Fruit fly (Drosophila melanogaster) whole organism, embryonic: ENCODE measurements around the gene CG31275.

Experiments used
- Asciz ChIP-seq: fragments of 200-800 bp; sonication (Bioruptor generic); optimal IDR thresholded peaks from 2 replicates; lab custom pipeline; 2017; ENCODE audit warnings: missing biosample characterization, mild to moderate bottlenecking, missing genetic modification characterization, missing genetic modification reagents
- CG10147 ChIP-seq: fragments of 200-800 bp; sonication (Bioruptor generic); optimal IDR thresholded peaks from 2 replicates; lab custom pipeline; 2019; ENCODE audit warnings: missing biosample characterization, mild to moderate bottlenecking, missing genetic modification characterization, moderate library complexity
- CG10431 ChIP-seq: fragments of 200-800 bp; sonication (Bioruptor generic); optimal IDR thresholded peaks from 3 replicates; lab custom pipeline; 2018; ENCODE audit warnings: missing biosample characterization, mild to moderate bottlenecking, missing genetic modification characterization
- CG10543 ChIP-seq: fragments of 200-800 bp; sonication (Bioruptor generic); optimal IDR thresholded peaks from 3 replicates; lab custom pipeline; 2017; ENCODE audit warnings: missing biosample characterization, mild to moderate bottlenecking, missing genetic modification characterization, moderate library complexity
- CG10959 ChIP-seq: fragments of 200-800 bp; sonication (Bioruptor generic); IDR thresholded peaks from 2 replicates; pipeline ENCODE4 v1.3.6; 2022; ENCODE audit warnings: missing biosample characterization, missing genetic modification characterization
- CG11093 ChIP-seq: fragments of 200-800 bp; sonication (Bioruptor generic); IDR thresholded peaks from 3 replicates; pipeline ENCODE4 v1.3.6; 2022; ENCODE audit warnings: missing biosample characterization, missing genetic modification characterization
- CG1233 ChIP-seq: fragments of 200-800 bp; sonication (Bioruptor generic); optimal IDR thresholded peaks from 4 replicates; lab custom pipeline; 2018; ENCODE audit warnings: missing biosample characterization, mild to moderate bottlenecking, missing genetic modification characterization
- CG14710 ChIP-seq: fragments of 200-800 bp; sonication (Bioruptor generic); optimal IDR thresholded peaks from 3 replicates; lab custom pipeline; 2019; ENCODE audit warnings: missing biosample characterization, mild to moderate bottlenecking, missing genetic modification characterization, moderate library complexity
- CG17385 ChIP-seq: fragments of 200-800 bp; sonication (Bioruptor generic); optimal IDR thresholded peaks from 3 replicates; lab custom pipeline; 2018; ENCODE audit warnings: missing biosample characterization, mild to moderate bottlenecking, missing genetic modification characterization
- CG17568 ChIP-seq: fragments of 200-800 bp; sonication (Bioruptor generic); optimal IDR thresholded peaks from 2 replicates; lab custom pipeline; 2018; ENCODE audit warnings: missing biosample characterization, mild to moderate bottlenecking, missing genetic modification characterization, moderate library complexity
- CG17829 ChIP-seq: fragments of 200-800 bp; optimal IDR thresholded peaks from 2 replicates; lab custom pipeline; 2019; ENCODE audit warnings: missing biosample characterization, mild to moderate bottlenecking, missing genetic modification characterization, moderate library complexity
- CG18262 ChIP-seq: fragments of 200-800 bp; optimal IDR thresholded peaks from 3 replicates; lab custom pipeline; 2019; ENCODE audit warnings: missing biosample characterization, mild to moderate bottlenecking, missing genetic modification characterization, moderate library complexity
- CG18599 ChIP-seq: fragments of 200-800 bp; sonication (Bioruptor generic); optimal IDR thresholded peaks from 3 replicates; lab custom pipeline; 2017; ENCODE audit warnings: missing biosample characterization, missing genetic modification characterization, mild to moderate bottlenecking, moderate library complexity, missing genetic modification reagents
- CG2678 ChIP-seq: fragments of 200-800 bp; sonication (Bioruptor generic); optimal IDR thresholded peaks from 3 replicates; lab custom pipeline; 2019; ENCODE audit warnings: missing biosample characterization, mild to moderate bottlenecking, missing genetic modification characterization, moderate library complexity
- CG30431 ChIP-seq: fragments of 200-800 bp; sonication (Bioruptor generic); optimal IDR thresholded peaks from 2 replicates; lab custom pipeline; 2017; ENCODE audit warnings: missing biosample characterization, missing genetic modification characterization
- CG32767 ChIP-seq: fragments of 200-800 bp; sonication (Bioruptor generic); IDR thresholded peaks from 2 replicates; pipeline ENCODE4 v1.3.6; 2022; ENCODE audit warnings: missing biosample characterization, missing genetic modification characterization
- CG3281 ChIP-seq: fragments of 200-800 bp; sonication (Bioruptor generic); optimal IDR thresholded peaks from 3 replicates; lab custom pipeline; 2017; ENCODE audit warnings: missing biosample characterization, mild to moderate bottlenecking, missing genetic modification characterization
- CG4282 ChIP-seq: fragments of 200-800 bp; sonication (Bioruptor generic); optimal IDR thresholded peaks from 2 replicates; lab custom pipeline; 2016; ENCODE audit warnings: missing biosample characterization, missing genetic modification characterization
- CG6654 ChIP-seq: fragments of 200-800 bp; sonication (Bioruptor generic); optimal IDR thresholded peaks from 2 replicates; lab custom pipeline; 2017; ENCODE audit warnings: missing biosample characterization, mild to moderate bottlenecking, missing genetic modification characterization
- CG6689 ChIP-seq: fragments of 200-800 bp; sonication (Bioruptor generic); IDR thresholded peaks from 2 replicates; pipeline ENCODE4 v1.3.6; 2022; ENCODE audit warnings: missing biosample characterization, missing genetic modification characterization
- CG6813 ChIP-seq: fragments of 200-800 bp; sonication (Bioruptor generic); optimal IDR thresholded peaks from 2 replicates; lab custom pipeline; 2017; ENCODE audit warnings: missing biosample characterization, missing genetic modification characterization, mild to moderate bottlenecking, moderate library complexity, missing genetic modification reagents
- CG7839 ChIP-seq: fragments of 200-800 bp; sonication (Bioruptor generic); optimal IDR thresholded peaks from 3 replicates; lab custom pipeline; 2018; ENCODE audit warnings: missing biosample characterization, mild to moderate bottlenecking, missing genetic modification characterization, moderate library complexity
- CG8924 ChIP-seq: fragments of 200-800 bp; optimal IDR thresholded peaks from 3 replicates; lab custom pipeline; 2019; ENCODE audit warnings: missing biosample characterization, mild to moderate bottlenecking, missing genetic modification characterization, moderate library complexity
- D ChIP-seq, 2 experiments: fragments of 200-800 bp in 1 of 2; fragments of >200 bp in 1 of 2; sonication (Bioruptor generic) in 1 of 2; optimal IDR thresholded peaks; 2 replicates in 1 of 2; 3 replicates in 1 of 2; lab custom pipeline; 2017; ENCODE audit warnings: mild to moderate bottlenecking in 1 of 2, missing biosample characterization in 1 of 2, missing genetic modification characterization in 1 of 2, missing genetic modification reagents in 1 of 2
- D19A ChIP-seq: fragments of 200-800 bp; optimal IDR thresholded peaks from 3 replicates; lab custom pipeline; 2019; ENCODE audit warnings: missing biosample characterization, mild to moderate bottlenecking, missing genetic modification characterization, moderate library complexity
- Hand ChIP-seq: fragments of 200-800 bp; sonication (Bioruptor generic); optimal IDR thresholded peaks from 2 replicates; lab custom pipeline; 2017; ENCODE audit warnings: mild to moderate bottlenecking, missing biosample characterization, missing genetic modification reagents, missing genetic modification characterization
- Hr51 ChIP-seq, 2 experiments: fragments of 200-800 bp; sonication (Bioruptor generic); optimal IDR thresholded peaks; 2 replicates in 1 of 2; 3 replicates in 1 of 2; lab custom pipeline; 2016 to 2018; ENCODE audit warnings: missing biosample characterization in 2 of 2, missing genetic modification characterization in 2 of 2, mild to moderate bottlenecking in 1 of 2, moderate library complexity in 1 of 2
- Kr ChIP-seq: fragments of 200-800 bp; sonication (Bioruptor generic); optimal IDR thresholded peaks from 2 replicates; lab custom pipeline; 2017; ENCODE audit warnings: missing biosample characterization, mild to moderate bottlenecking, missing genetic modification characterization
- Lhr ChIP-seq: fragments of 200-800 bp; sonication (Bioruptor generic); optimal IDR thresholded peaks from 3 replicates; lab custom pipeline; 2017; ENCODE audit warnings: mild to moderate bottlenecking, missing biosample characterization, missing genetic modification reagents, missing genetic modification characterization
- Neu2 ChIP-seq: fragments of 200-800 bp; sonication (Bioruptor generic); optimal IDR thresholded peaks from 3 replicates; lab custom pipeline; 2016; ENCODE audit warnings: missing biosample characterization, missing genetic modification characterization, borderline replicate concordance
- Six4 ChIP-seq: fragments of 200-800 bp; sonication (Bioruptor generic); optimal IDR thresholded peaks from 2 replicates; lab custom pipeline; 2016; ENCODE audit warnings: missing biosample characterization, missing genetic modification characterization
- Sox100B ChIP-seq: fragments of 200-800 bp; sonication (Bioruptor generic); optimal IDR thresholded peaks from 3 replicates; lab custom pipeline; 2018; ENCODE audit warnings: missing biosample characterization, mild to moderate bottlenecking, missing genetic modification characterization
- Sox102F ChIP-seq: fragments of 200-800 bp; sonication (Bioruptor generic); optimal IDR thresholded peaks from 2 replicates; lab custom pipeline; 2018; ENCODE audit warnings: missing biosample characterization, mild to moderate bottlenecking, missing genetic modification characterization, moderate library complexity
- corto ChIP-seq: fragments of 200-800 bp; sonication (Bioruptor generic); optimal IDR thresholded peaks from 2 replicates; lab custom pipeline; 2016; ENCODE audit warnings: missing biosample characterization, mild to moderate bottlenecking, missing genetic modification characterization, moderate library complexity
- croc ChIP-seq: fragments of 200-800 bp; sonication (Bioruptor generic); conservative IDR thresholded peaks from 3 replicates; pipeline ENCODE4 v1.3.6; 2022; ENCODE audit warnings: missing biosample characterization, missing genetic modification characterization
- dmrt99B ChIP-seq: fragments of 200-800 bp; sonication (Bioruptor generic); optimal IDR thresholded peaks from 2 replicates; lab custom pipeline; 2018; ENCODE audit warnings: missing biosample characterization, mild to moderate bottlenecking, missing genetic modification characterization, moderate library complexity
- ind ChIP-seq: fragments of 200-800 bp; sonication (Bioruptor generic); optimal IDR thresholded peaks from 3 replicates; lab custom pipeline; 2016; ENCODE audit warnings: missing biosample characterization, missing genetic modification characterization
- nmo ChIP-seq: fragments of 200-800 bp; sonication (Bioruptor generic); optimal IDR thresholded peaks from 2 replicates; lab custom pipeline; 2018; ENCODE audit warnings: missing biosample characterization, mild to moderate bottlenecking, missing genetic modification characterization, moderate library complexity
- onecut ChIP-seq: fragments of 200-800 bp; sonication (Bioruptor generic); IDR thresholded peaks from 2 replicates; pipeline ENCODE4 v1.3.6; 2022; ENCODE audit warnings: missing biosample characterization, missing genetic modification characterization
- ro ChIP-seq: fragments of 200-800 bp; sonication (Bioruptor generic); IDR thresholded peaks from 2 replicates; pipeline ENCODE4 v1.3.6; 2022; ENCODE audit warnings: missing biosample characterization, missing genetic modification characterization
- row ChIP-seq: fragments of 200-800 bp; sonication (Bioruptor generic); IDR thresholded peaks from 3 replicates; pipeline ENCODE4 v1.3.6; 2022; ENCODE audit warnings: missing biosample characterization, missing genetic modification characterization
- sqz ChIP-seq: fragments of 200-800 bp; sonication (Bioruptor generic); optimal IDR thresholded peaks from 3 replicates; lab custom pipeline; 2018; ENCODE audit warnings: missing biosample characterization, mild to moderate bottlenecking, missing genetic modification characterization
- tap ChIP-seq: fragments of 200-800 bp; optimal IDR thresholded peaks from 3 replicates; lab custom pipeline; 2019; ENCODE audit warnings: missing biosample characterization, mild to moderate bottlenecking, missing genetic modification characterization, moderate library complexity
- tin ChIP-seq: fragments of 200-800 bp; sonication (Bioruptor generic); optimal IDR thresholded peaks from 3 replicates; lab custom pipeline; 2016; ENCODE audit warnings: missing biosample characterization, missing genetic modification characterization
- vvl ChIP-seq: fragments of 200-800 bp; sonication (Bioruptor generic); IDR thresholded peaks from 2 replicates; pipeline ENCODE4 v1.3.6; 2022; ENCODE audit warnings: missing biosample characterization, missing genetic modification characterization
- zen ChIP-seq: fragments of 200-800 bp; sonication (Bioruptor generic); optimal IDR thresholded peaks from 3 replicates; lab custom pipeline; 2018; ENCODE audit warnings: missing biosample characterization, mild to moderate bottlenecking, missing genetic modification characterization, moderate library complexity

Gene CG31275

DNA sequence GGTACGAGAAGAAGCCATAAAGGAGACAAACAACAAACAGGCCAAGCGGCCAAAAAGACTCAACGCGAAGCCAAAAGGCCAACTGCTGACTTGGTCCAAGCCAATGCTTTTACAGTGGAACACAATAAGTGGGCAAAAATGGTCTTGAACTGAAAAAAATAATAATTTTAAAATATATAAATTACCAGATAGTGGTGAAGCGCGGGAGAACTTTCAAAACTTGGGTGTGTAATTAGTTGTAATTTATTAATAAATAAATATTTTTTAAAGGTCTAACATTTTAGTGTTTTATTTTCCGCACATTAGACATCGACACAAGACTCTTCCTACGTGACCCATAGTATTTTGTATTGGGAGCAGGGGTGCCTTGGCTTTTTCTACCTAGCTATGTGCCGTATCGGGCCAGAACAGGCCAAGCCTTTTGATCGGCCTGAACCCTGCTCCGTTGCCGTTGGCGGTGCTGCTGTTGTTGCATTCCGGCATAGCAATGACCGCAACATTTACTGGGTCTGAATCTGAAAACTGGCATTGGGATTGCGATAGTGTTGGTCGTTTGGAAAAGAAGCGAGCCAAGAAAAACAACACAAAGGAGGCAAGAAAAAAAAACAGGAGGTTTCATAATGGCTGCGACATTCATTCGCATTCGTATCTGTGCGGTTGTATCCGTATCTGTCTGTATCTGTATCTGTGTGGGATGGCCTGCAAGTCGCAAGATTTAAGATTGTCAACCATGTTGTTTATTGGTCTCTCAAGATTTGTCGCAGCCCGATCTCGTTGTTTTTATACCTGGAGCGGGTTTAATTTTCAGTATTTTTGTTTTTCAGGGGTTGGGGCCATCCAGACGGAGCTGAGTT, 20.7 kb upstream of the CG31275 start (continued):
- TF ChIP-seq onecut (GFP tag; lab: Robert Waterston, UW), result peak; percentile 21; the same call in 1 of the 2 replicates
- peak; percentile 67 for TF ChIP-seq Sox100B (GFP tag; lab: Kevin White, UChicago)
- peak; percentile 85 for TF ChIP-seq CG18262
- peak; percentile 16 for TF ChIP-seq tin (GFP tag; lab: Kevin White, UChicago)
- TF ChIP-seq CG17385 (GFP tag; lab: Kevin White, UChicago), result peak; percentile 24
- TF ChIP-seq dmrt99B (tag; lab: Kevin White, UChicago), result peak; percentile 63
- TF ChIP-seq CG30431, result peak; percentile 33
- TF ChIP-seq Hand (GFP tag; lab: Kevin White, UChicago), result no peak
- TF ChIP-seq Hr51 (GFP tag; optimal IDR thresholded peaks at IDR 0.05; lab: Kevin White, UChicago), result peak in 1 of 2 experiments; percentile 44
- TF ChIP-seq Sox102F, result peak; percentile 46
- TF ChIP-seq CG10431 (GFP tag; lab: Kevin White, UChicago), result peak; percentile 3
- peak; percentile 64 for TF ChIP-seq CG7839 (tag; lab: Kevin White, UChicago)
- TF ChIP-seq croc (GFP tag; lab: Robert Waterston, UW), result peak; percentile 49; the same call in 2 of the 3 replicates
- TF ChIP-seq CG17829 (tag; lab: Kevin White, UChicago), result peak; percentile 77
- TF ChIP-seq CG10147, result no peak
- TF ChIP-seq ro (GFP tag; lab: Robert Waterston, UW), result no peak
- no peak for TF ChIP-seq CG4282
- TF ChIP-seq CG1233 (GFP tag; lab: Kevin White, UChicago), result peak; percentile 62
- 0 out of 3 replicates have a peak, but pooled peaks have one; percentile 24 for TF ChIP-seq CG11093
- TF ChIP-seq zen (tag; lab: Kevin White, UChicago), result peak; percentile 51
- TF ChIP-seq D (optimal IDR thresholded peaks at IDR 0.05; lab: Kevin White, UChicago), result no peak
- TF ChIP-seq D (GFP tag; optimal IDR thresholded peaks at IDR 0.05; lab: Kevin White, UChicago), result peak; percentile 36
- TF ChIP-seq ind, result peak; percentile 28
- peak; percentile 67 for TF ChIP-seq CG2678
- peak; percentile 73 for TF ChIP-seq CG8924 (tag; lab: Kevin White, UChicago)
- TF ChIP-seq CG6689, result peak; percentile 71
- peak; percentile 80 for TF ChIP-seq CG14710 (tag; lab: Kevin White, UChicago)
- no peak for TF ChIP-seq Neu2 (GFP tag; lab: Kevin White, UChicago)
- peak; percentile 65 for TF ChIP-seq row (GFP tag; lab: Robert Waterston, UW)
- TF ChIP-seq Kr (GFP tag; lab: Kevin White, UChicago), result peak; percentile 9
- peak; percentile 42 for TF ChIP-seq Asciz (GFP tag; lab: Kevin White, UChicago)
- TF ChIP-seq sqz, result peak; percentile 26
- TF ChIP-seq corto (GFP tag; lab: Kevin White, UChicago), result no peak
- no peak for TF ChIP-seq CG17568
- TF ChIP-seq D19A, result peak; percentile 67
- peak; percentile 51; the same call in 1 of the 2 replicates for TF ChIP-seq CG10959 (GFP tag; lab: Robert Waterston, UW)
- TF ChIP-seq vvl (GFP tag; lab: Robert Waterston, UW), result 0 out of 2 replicates have a peak, but pooled peaks have one; percentile 15
- peak; percentile 63 for TF ChIP-seq CG18599 (GFP tag; lab: Kevin White, UChicago)
- TF ChIP-seq CG6813 (GFP tag; lab: Kevin White, UChicago), result peak; percentile 42
- TF ChIP-seq CG3281 (GFP tag; lab: Kevin White, UChicago), result peak; percentile 11
- TF ChIP-seq Six4 (GFP tag; lab: Kevin White, UChicago), result peak; percentile 29
- TF ChIP-seq nmo (GFP tag; lab: Kevin White, UChicago), result peak; percentile 60
- peak; percentile 12 for TF ChIP-seq CG10543 (GFP tag; lab: Kevin White, UChicago)
- peak; percentile 8 for TF ChIP-seq CG6654 (GFP tag; lab: Kevin White, UChicago)
- TF ChIP-seq Lhr (GFP tag; lab: Kevin White, UChicago), result peak; percentile 0
- TF ChIP-seq tap (tag; lab: Kevin White, UChicago), result peak; percentile 60
- 0 out of 2 replicates have a peak, but pooled peaks have one; percentile 26 for TF ChIP-seq CG32767 (GFP tag; lab: Robert Waterston, UW)
